Worm (Caenorhabditis elegans) whole organism, L4 larva: ENCODE results near the gene clec-161.

Source experiments
- D1046.2 ChIP-seq: fragments of 200-800 bp; sonication (Bioruptor generic); IDR thresholded peaks from 2 replicates; pipeline ENCODE4 v1.3.6; 2022; ENCODE audit warnings: missing genetic modification characterization, missing compliant biosample characterization
- mdt-29 ChIP-seq: fragments of 200-800 bp; sonication (Bioruptor generic); IDR thresholded peaks from 2 replicates; pipeline ENCODE4 v1.3.6; 2022; ENCODE audit warnings: missing genetic modification reagents, missing genetic modification characterization, missing compliant biosample characterization
- nhr-76 ChIP-seq: fragments of 150-350 bp; optimal IDR thresholded peaks from 2 replicates; lab custom pipeline; 2014; ENCODE audit warnings: missing biosample characterization, missing genetic modification characterization
- snpc-4 ChIP-seq: fragments of 150-350 bp; optimal IDR thresholded peaks from 2 replicates; lab custom pipeline; 2014; ENCODE audit warnings: missing biosample characterization, missing genetic modification characterization
- unc-62 ChIP-seq, 3 experiments: fragments of 150-350 bp in 1 of 3; sonication (generic microtip); optimal IDR thresholded peaks in 2 of 3; peaks in 1 of 3; 1 replicate in 1 of 3; 2 replicates in 2 of 3; lab custom pipeline; 2014 to 2017; ENCODE audit warnings: missing biosample characterization in 3 of 3, missing genetic modification characterization in 3 of 3, missing genetic modification reagents in 3 of 3, missing genotype in 1 of 3

- TF ChIP-seq snpc-4 (tag; lab: Kevin White, UChicago), result no peak
- TF ChIP-seq nhr-76 (tag; lab: Kevin White, UChicago), result no peak
- TF ChIP-seq mdt-29, result peak; percentile 47; the same call in 1 of the 2 replicates
- TF ChIP-seq unc-62 (GFP tag; optimal IDR thresholded peaks at IDR 0.05 in 1 of 2; lab: Kevin White, UChicago), result no peak
- TF ChIP-seq unc-62 (tag; optimal IDR thresholded peaks at IDR 0.05; lab: Kevin White, UChicago), result no peak
- no peak for TF ChIP-seq D1046.2
Observed at ce11 chrIII:9616933-9617332, 8.4 kb upstream of the clec-161 start.
